Worm (Caenorhabditis elegans): Measurements from ENCODE around the gene ZK180.8.

ZK180.8 gene

ce11 chrIV:4511259-4511890 is at the start of gene ZK180.8, which contains the start of gene rfth-1:
Gene ZK180.8 (minus strand): TSS chrIV:4511724.
Gene rfth-1 (minus strand): TSS chrIV:4511309.
- peak; percentile 39 for TF ChIP-seq hmg-1.2 (GFP tag; IDR thresholded peaks at IDR 0.05)
- peak; percentile 36 for TF ChIP-seq nhr-80 (tag; optimal IDR thresholded peaks at IDR 0.05)
- 0 out of 2 replicates have a peak, but pooled peaks have one; percentile 29 for TF ChIP-seq pbrm-1 (GFP tag; IDR thresholded peaks at IDR 0.05)
- TF ChIP-seq K12H6.12 (tag; optimal IDR thresholded peaks at IDR 0.05): no peak
- no peak for TF ChIP-seq hlh-26 (GFP tag; conservative IDR thresholded peaks at IDR 0.05)
- no peak for TF ChIP-seq zim-3 (tag; optimal IDR thresholded peaks at IDR 0.05)
- no peak for TF ChIP-seq bed-2 (GFP tag; IDR thresholded peaks at IDR 0.05)
- TF ChIP-seq attf-5 (GFP tag; optimal IDR thresholded peaks at IDR 0.05): no peak
- TF ChIP-seq chd-7 (tag; optimal IDR thresholded peaks at IDR 0.05): peak; percentile 28
- TF ChIP-seq mcd-1 (GFP tag; IDR thresholded peaks at IDR 0.05): peak; percentile 21; the same call in 1 of the 2 replicates
- no peak for TF ChIP-seq rec-8 (tag; optimal IDR thresholded peaks at IDR 0.05)
- peak; percentile 14 for TF ChIP-seq him-1 (tag; optimal IDR thresholded peaks at IDR 0.05)
- no peak for TF ChIP-seq pha-4 (tag; optimal IDR thresholded peaks at IDR 0.05)
- no peak for TF ChIP-seq ama-1 (optimal IDR thresholded peaks at IDR 0.05)
- peak in 1 of 2 experiments; percentile 58 for TF ChIP-seq ama-1 (GFP tag; optimal IDR thresholded peaks at IDR 0.05)
- TF ChIP-seq nhr-120 (GFP tag; IDR thresholded peaks at IDR 0.05): no peak
- no peak for TF ChIP-seq K11D2.4 (GFP tag; IDR thresholded peaks at IDR 0.05)
- TF ChIP-seq attf-3 (GFP tag; conservative IDR thresholded peaks at IDR 0.05): 0 out of 2 replicates have a peak, but pooled peaks have one; percentile 10
- TF ChIP-seq efl-1 (GFP tag; optimal IDR thresholded peaks at IDR 0.05): no peak
- no peak for TF ChIP-seq cebp-1 (GFP tag; IDR thresholded peaks at IDR 0.05)
- TF ChIP-seq cebp-1 (tag; optimal IDR thresholded peaks at IDR 0.05): peak; percentile 23
- TF ChIP-seq F39B2.1 (GFP tag; IDR thresholded peaks at IDR 0.05): 0 out of 2 replicates have a peak, but pooled peaks have one; percentile 57
- no peak for TF ChIP-seq athp-1 (tag; optimal IDR thresholded peaks at IDR 0.05)
- peak in 1 of 3 experiments; percentile 17 for TF ChIP-seq lin-35 (GFP tag; optimal IDR thresholded peaks at IDR 0.05)
- peak; percentile 10 for TF ChIP-seq gei-17 (GFP tag; optimal IDR thresholded peaks at IDR 0.05)
- 0 out of 2 replicates have a peak, but pooled peaks have one; percentile 31 for TF ChIP-seq hsf-1 (GFP tag; IDR thresholded peaks at IDR 0.05)
- TF ChIP-seq xnd-1 (tag; optimal IDR thresholded peaks at IDR 0.05): no peak
- peak; percentile 50; the same call in 1 of the 2 replicates for TF ChIP-seq B0336.3 (GFP tag; IDR thresholded peaks at IDR 0.05)
- no peak for TF ChIP-seq egl-18 (GFP tag; IDR thresholded peaks at IDR 0.05)
- TF ChIP-seq mel-28 (tag; optimal IDR thresholded peaks at IDR 0.05; ENCODE audit: borderline replicate concordance): no peak
- TF ChIP-seq ZK185.1 (tag; optimal IDR thresholded peaks at IDR 0.05; ENCODE audit: poor library complexity, severe bottlenecking): no peak
- TF ChIP-seq somi-1 (GFP tag; optimal IDR thresholded peaks at IDR 0.05): peak; percentile 13
- TF ChIP-seq ztf-18 (tag; optimal IDR thresholded peaks at IDR 0.05): no peak
- no peak for TF ChIP-seq madf-3 (GFP tag; IDR thresholded peaks at IDR 0.05)
- TF ChIP-seq unc-62 (GFP tag; optimal IDR thresholded peaks at IDR 0.05): no peak
- TF ChIP-seq lin-26 (GFP tag; IDR thresholded peaks at IDR 0.05): 0 out of 2 replicates have a peak, but pooled peaks have one; percentile 22
- TF ChIP-seq tbx-9 (tag; optimal IDR thresholded peaks at IDR 0.05; ENCODE audit: borderline replicate concordance): no peak
- TF ChIP-seq nfyb-1 (GFP tag; IDR thresholded peaks at IDR 0.05): peak; percentile 47; the same call in 1 of the 2 replicates
- TF ChIP-seq ztf-28 (GFP tag; IDR thresholded peaks at IDR 0.05): no peak
- peak; percentile 61 for TF ChIP-seq repo-1 (tag; optimal IDR thresholded peaks at IDR 0.05)
- no peak for TF ChIP-seq snpc-3.4 (tag; optimal IDR thresholded peaks at IDR 0.05)
- no peak for TF ChIP-seq ztf-26 (tag; optimal IDR thresholded peaks at IDR 0.05)
- TF ChIP-seq rpc-1 (optimal IDR thresholded peaks at IDR 0.05): no peak
- TF ChIP-seq rpc-1 (tag; optimal IDR thresholded peaks at IDR 0.05): no peak
- peak; percentile 28 for TF ChIP-seq F49E8.2 (tag; optimal IDR thresholded peaks at IDR 0.05; ENCODE audit: insufficient read depth)
- no peak for TF ChIP-seq madf-10 (tag; optimal IDR thresholded peaks at IDR 0.05)
- peak; percentile 48 for TF ChIP-seq madf-6 (GFP tag; IDR thresholded peaks at IDR 0.05)
- TF ChIP-seq atf-7 (tag; optimal IDR thresholded peaks at IDR 0.05): no peak

All from whole organism, young adult.